Worm (Caenorhabditis elegans): ENCODE measurements around the gene idpp-13.

The idpp-13 gene

DNA sequence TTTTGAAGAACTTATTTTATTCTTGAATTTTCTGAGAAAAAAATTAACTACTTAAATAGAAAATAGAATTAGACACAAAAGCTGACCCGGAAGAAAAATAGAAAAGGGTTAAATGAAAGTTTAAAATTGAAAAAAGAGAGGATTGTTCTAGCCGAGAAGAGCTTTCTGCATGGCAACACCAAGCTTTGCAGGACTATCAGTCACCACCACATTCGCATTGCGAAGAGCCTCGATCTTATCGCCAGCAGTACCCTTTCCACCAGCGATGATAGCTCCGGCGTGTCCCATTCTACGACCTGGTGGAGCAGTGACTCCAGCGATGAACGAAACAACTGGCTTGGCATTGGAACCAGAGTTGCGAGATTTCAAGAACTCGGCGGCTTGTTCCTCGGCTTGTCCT, 16.7 kb downstream of the idpp-13 start:
- TF ChIP-seq drap-1 (GFP tag; optimal IDR thresholded peaks at IDR 0.05) (no peak), ham-2 (GFP tag; optimal IDR thresholded peaks at IDR 0.05) (no peak), unc-39 (tag; optimal IDR thresholded peaks at IDR 0.05) (no peak), ces-1 (GFP tag; optimal IDR thresholded peaks at IDR 0.05) (no peak), nhr-237 (tag; optimal IDR thresholded peaks at IDR 0.05) (no peak)

ce11 chrIII:896904-897303, 19.9 kb downstream of the idpp-13 start:
- TF ChIP-seq ceh-39 (tag; optimal IDR thresholded peaks at IDR 0.05): no peak
- TF ChIP-seq nhr-237 (tag; optimal IDR thresholded peaks at IDR 0.05): no peak

- TF ChIP-seq hlh-1 (tag; optimal IDR thresholded peaks at IDR 0.05) (peak; percentile 18), mep-1 (tag; optimal IDR thresholded peaks at IDR 0.05) (no peak), nhr-76 (tag; optimal IDR thresholded peaks at IDR 0.05) (no peak), elt-1 (tag; optimal IDR thresholded peaks at IDR 0.05; ENCODE audit: borderline replicate concordance, insufficient read depth) (no peak), lsy-2 (tag; optimal IDR thresholded peaks at IDR 0.05) (no peak), drap-1 (GFP tag; optimal IDR thresholded peaks at IDR 0.05) (no peak)
These were observed 21.3 kb downstream of the idpp-13 start, which contains the start of the genes ztf-18 and F23H11.2 for ce11 chrIII:895525-895924. ztf-18 (minus strand) TSS chrIII:895712. F23H11.2 (plus strand) TSS chrIII:895747.

ce11 chrIII:891014-891413, 25.8 kb downstream of the idpp-13 start, which contains the start of gene T24C4.10:
T24C4.10 (minus strand) TSS chrIII:891243.
- TF ChIP-seq mls-2 (tag; optimal IDR thresholded peaks at IDR 0.05): no peak
- TF ChIP-seq mab-5 (tag; optimal IDR thresholded peaks at IDR 0.05): no peak
- TF ChIP-seq ceh-83 (GFP tag; optimal IDR thresholded peaks at IDR 0.05): no peak
- TF ChIP-seq pha-4 (tag; optimal IDR thresholded peaks at IDR 0.05): no peak
- no peak for TF ChIP-seq elt-1 (tag; optimal IDR thresholded peaks at IDR 0.05; ENCODE audit: borderline replicate concordance, insufficient read depth)
- no peak for TF ChIP-seq lin-13 (tag; optimal IDR thresholded peaks at IDR 0.05)
- TF ChIP-seq zip-8 (tag; optimal IDR thresholded peaks at IDR 0.05): no peak
- TF ChIP-seq ztf-11 (tag; optimal IDR thresholded peaks at IDR 0.05): no peak
- no peak for TF ChIP-seq nhr-237 (tag; optimal IDR thresholded peaks at IDR 0.05)
- no peak for TF ChIP-seq blmp-1 (tag; optimal IDR thresholded peaks at IDR 0.05)
- TF ChIP-seq lsy-2 (tag; optimal IDR thresholded peaks at IDR 0.05): no peak
- no peak for TF ChIP-seq ceh-43 (GFP tag; optimal IDR thresholded peaks at IDR 0.05)
- TF ChIP-seq snpc-4 (tag; optimal IDR thresholded peaks at IDR 0.05): no peak
- TF ChIP-seq bed-3 (GFP tag; optimal IDR thresholded peaks at IDR 0.05): no peak
- TF ChIP-seq ces-1 (GFP tag; optimal IDR thresholded peaks at IDR 0.05): no peak
- no peak for TF ChIP-seq cnd-1 (tag; optimal IDR thresholded peaks at IDR 0.05)
- TF ChIP-seq sptf-1 (tag; optimal IDR thresholded peaks at IDR 0.05): no peak

DNA sequence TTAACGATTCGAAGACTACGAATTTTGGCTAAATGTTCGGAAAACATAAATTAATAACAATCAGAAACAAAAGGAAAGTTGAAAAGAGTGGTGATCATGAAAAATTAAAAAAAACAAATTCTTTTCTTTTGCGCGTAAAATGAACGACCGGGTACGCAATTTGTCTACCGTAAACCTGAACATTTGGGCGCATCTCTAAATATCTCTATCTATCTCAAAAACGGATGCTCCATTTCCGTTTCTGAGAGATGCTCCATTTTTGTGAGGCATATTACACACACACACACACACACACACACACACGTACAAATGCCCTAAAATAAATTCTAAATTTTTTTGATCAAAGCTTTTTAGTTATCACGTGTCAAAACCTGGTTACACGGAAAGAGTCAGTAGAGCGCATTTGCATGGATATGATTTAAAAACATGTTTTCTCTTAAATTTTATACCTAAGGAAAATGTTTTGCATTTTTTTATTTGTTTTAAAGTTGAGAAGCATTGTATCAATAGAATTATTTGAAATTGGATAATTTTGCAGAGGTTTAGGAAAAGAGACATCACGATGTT, 27.7 kb downstream of the idpp-13 start:
- TF ChIP-seq lsy-2 (tag; optimal IDR thresholded peaks at IDR 0.05): peak; percentile 81
- TF ChIP-seq unc-120 (tag; optimal IDR thresholded peaks at IDR 0.05; ENCODE audit: poor library complexity, severe bottlenecking): no peak

- TF ChIP-seq unc-120 (tag; optimal IDR thresholded peaks at IDR 0.05; ENCODE audit: poor library complexity, severe bottlenecking): peak; percentile 41
- TF ChIP-seq ham-2 (GFP tag; optimal IDR thresholded peaks at IDR 0.05): peak; percentile 23
- TF ChIP-seq lsy-2 (tag; optimal IDR thresholded peaks at IDR 0.05): peak; percentile 21
- no peak for TF ChIP-seq ztf-11 (tag; optimal IDR thresholded peaks at IDR 0.05)
- peak; percentile 32 for TF ChIP-seq ceh-39 (tag; optimal IDR thresholded peaks at IDR 0.05)
- TF ChIP-seq tbx-8 (GFP tag; optimal IDR thresholded peaks at IDR 0.05): no peak
- peak; percentile 63 for TF ChIP-seq ces-1 (GFP tag; optimal IDR thresholded peaks at IDR 0.05)
- peak; percentile 34 for TF ChIP-seq nhr-76 (tag; optimal IDR thresholded peaks at IDR 0.05)
- peak; percentile 24 for TF ChIP-seq pha-4 (tag; optimal IDR thresholded peaks at IDR 0.05)
- TF ChIP-seq mls-2 (tag; optimal IDR thresholded peaks at IDR 0.05): peak; percentile 60
- no peak for TF ChIP-seq mab-5 (tag; optimal IDR thresholded peaks at IDR 0.05)
- TF ChIP-seq blmp-1 (tag; optimal IDR thresholded peaks at IDR 0.05): peak; percentile 49
- peak; percentile 16 for TF ChIP-seq unc-62 (GFP tag; optimal IDR thresholded peaks at IDR 0.05)
These were observed 28.9 kb downstream of the idpp-13 start for ce11 chrIII:887874-888299.

DNA sequence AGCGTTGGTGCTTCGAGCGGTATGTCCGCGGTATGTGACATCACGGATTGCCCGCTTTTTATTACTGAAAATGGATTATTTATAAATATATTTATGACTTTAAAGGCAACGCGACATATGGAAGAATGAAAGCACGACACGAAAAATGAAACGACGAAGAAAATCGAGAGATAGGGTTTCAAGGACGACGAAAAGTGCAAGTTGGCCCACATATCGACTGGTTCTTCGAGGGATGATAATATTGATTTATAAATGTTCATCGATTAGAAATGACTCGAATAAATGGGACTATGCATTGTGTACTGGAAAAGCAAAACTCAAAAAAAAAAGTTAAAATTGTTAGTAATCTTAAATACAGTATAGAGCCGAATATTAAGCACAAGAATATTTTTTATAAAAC, 30.1 kb downstream of the idpp-13 start, which contains the start of gene zer-1:
zer-1 (minus strand) TSS at position 68 of the 400 bp plus-strand sequence.
- TF ChIP-seq pha-4 (tag; optimal IDR thresholded peaks at IDR 0.05) (no peak), sem-2 (GFP tag; optimal IDR thresholded peaks at IDR 0.05) (no peak), lin-32 (GFP tag; optimal IDR thresholded peaks at IDR 0.05) (no peak), ceh-43 (GFP tag; optimal IDR thresholded peaks at IDR 0.05) (no peak), blmp-1 (tag; optimal IDR thresholded peaks at IDR 0.05) (no peak)
